Worm (Caenorhabditis elegans) whole organism, L3 larva: ENCODE data around the gene C53B7.3.

Experiments used
- R02D3.7 ChIP-seq: fragments of 150-350 bp; optimal IDR thresholded peaks from 2 replicates; lab custom pipeline; 2014; ENCODE audit warnings: missing biosample characterization, missing genetic modification characterization
- ZK546.5 ChIP-seq: sonication (generic microtip); optimal IDR thresholded peaks from 2 replicates; lab custom pipeline; 2017; ENCODE audit warnings: missing biosample characterization, missing genetic modification characterization
- aly-2 ChIP-seq: fragments of 150-350 bp; optimal IDR thresholded peaks from 2 replicates; lab custom pipeline; 2014; ENCODE audit warnings: missing biosample characterization, missing genetic modification characterization
- ama-1 ChIP-seq: fragments of 150-350 bp; optimal IDR thresholded peaks from 2 replicates; lab custom pipeline; 2018
- ceh-16 ChIP-seq: sonication (generic microtip); optimal IDR thresholded peaks from 2 replicates; lab custom pipeline; 2017; ENCODE audit warnings: missing biosample characterization, missing genetic modification characterization
- ceh-28 ChIP-seq: fragments of 150-350 bp; optimal IDR thresholded peaks from 2 replicates; lab custom pipeline; 2014; ENCODE audit warnings: missing biosample characterization, missing genetic modification reagents, missing genetic modification characterization
- ceh-82 ChIP-seq: fragments of 150-350 bp; optimal IDR thresholded peaks from 2 replicates; lab custom pipeline; 2014; ENCODE audit warnings: missing biosample characterization, missing genetic modification characterization
- ceh-9 ChIP-seq: sonication (generic microtip); optimal IDR thresholded peaks from 2 replicates; lab custom pipeline; 2018; ENCODE audit warnings: missing biosample characterization, missing genetic modification characterization
- daf-12 ChIP-seq: fragments of 150-350 bp; optimal IDR thresholded peaks from 2 replicates; lab custom pipeline; 2014; ENCODE audit warnings: missing biosample characterization, missing genetic modification reagents, missing genetic modification characterization
- egl-27 ChIP-seq: sonication (generic microtip); optimal IDR thresholded peaks from 4 replicates; lab custom pipeline; 2017; ENCODE audit warnings: missing biosample characterization, missing genetic modification reagents, missing genetic modification characterization
- elt-1 ChIP-seq: fragments of 150-350 bp; optimal IDR thresholded peaks from 2 replicates; lab custom pipeline; 2014; ENCODE audit warnings: missing biosample characterization, missing genetic modification characterization
- elt-2 ChIP-seq: sonication (generic microtip); optimal IDR thresholded peaks from 2 replicates; lab custom pipeline; 2016; ENCODE audit warnings: missing genetic modification reagents, mild to moderate bottlenecking, missing genetic modification characterization, missing compliant biosample characterization
- elt-3 ChIP-seq, 3 experiments: fragments of 150-350 bp in 1 of 3; sonication (generic microtip) in 2 of 3; optimal IDR thresholded peaks; 2 replicates in 2 of 3; 4 replicates in 1 of 3; lab custom pipeline; 2014 to 2017; ENCODE audit warnings: missing biosample characterization in 3 of 3, missing genetic modification characterization in 3 of 3
- eor-1 ChIP-seq, 2 experiments: fragments of 150-350 bp; optimal IDR thresholded peaks; 2 replicates each; lab custom pipeline; 2014 to 2018; ENCODE audit warnings: missing biosample characterization in 2 of 2, missing genetic modification characterization in 2 of 2
- fkh-2 ChIP-seq: fragments of 150-350 bp; optimal IDR thresholded peaks from 2 replicates; lab custom pipeline; 2014; ENCODE audit warnings: missing biosample characterization, missing genetic modification reagents, missing genetic modification characterization
- jun-1 ChIP-seq: fragments of 150-350 bp; optimal IDR thresholded peaks from 2 replicates; lab custom pipeline; 2014; ENCODE audit warnings: missing biosample characterization, missing genetic modification reagents, missing genetic modification characterization
- lin-15B ChIP-seq: fragments of 150-350 bp; optimal IDR thresholded peaks from 2 replicates; lab custom pipeline; 2014; ENCODE audit warnings: missing biosample characterization, missing genetic modification characterization
- lin-39 ChIP-seq: fragments of 150-350 bp; optimal IDR thresholded peaks from 2 replicates; lab custom pipeline; 2018; ENCODE audit warnings: missing biosample characterization, missing genetic modification reagents, missing genetic modification characterization
- lsy-12 ChIP-seq: sonication (generic microtip); optimal IDR thresholded peaks from 2 replicates; lab custom pipeline; 2016; ENCODE audit warnings: mild to moderate bottlenecking, missing genetic modification characterization, missing compliant biosample characterization
- nfya-1 ChIP-seq: sonication (generic microtip); optimal IDR thresholded peaks from 2 replicates; lab custom pipeline; 2017; ENCODE audit warnings: missing genetic modification characterization, mild to moderate bottlenecking, missing compliant biosample characterization, antibody characterized with exemption, moderate library complexity; ENCODE audit not compliant: insufficient read depth
- nhr-11 ChIP-seq: fragments of 150-350 bp; optimal IDR thresholded peaks from 2 replicates; lab custom pipeline; 2014; ENCODE audit warnings: missing biosample characterization, missing genetic modification characterization
- nhr-23 ChIP-seq: fragments of 150-350 bp; optimal IDR thresholded peaks from 2 replicates; lab custom pipeline; 2014; ENCODE audit warnings: missing biosample characterization, missing genetic modification reagents, missing genetic modification characterization
- nhr-237 ChIP-seq: fragments of 150-350 bp; optimal IDR thresholded peaks from 2 replicates; lab custom pipeline; 2014; ENCODE audit warnings: missing biosample characterization, missing genetic modification characterization
- nhr-25 ChIP-seq: sonication (generic microtip); optimal IDR thresholded peaks from 2 replicates; lab custom pipeline; 2017; ENCODE audit warnings: missing biosample characterization, missing genetic modification characterization
- nhr-28 ChIP-seq: fragments of 150-350 bp; optimal IDR thresholded peaks from 2 replicates; lab custom pipeline; 2014; ENCODE audit warnings: missing biosample characterization, missing genetic modification characterization
- nhr-77 ChIP-seq: fragments of 150-350 bp; optimal IDR thresholded peaks from 2 replicates; lab custom pipeline; 2014; ENCODE audit warnings: missing biosample characterization, missing genetic modification characterization
- pha-4 ChIP-seq: fragments of 150-350 bp; optimal IDR thresholded peaks from 2 replicates; lab custom pipeline; 2014; ENCODE audit warnings: missing biosample characterization, missing genetic modification reagents, missing genetic modification characterization
- pqm-1 ChIP-seq: fragments of 150-350 bp; optimal IDR thresholded peaks from 2 replicates; lab custom pipeline; 2017; ENCODE audit warnings: missing biosample characterization, missing genetic modification characterization, inconsistent platforms
- sea-2 ChIP-seq: fragments of 150-350 bp; sonication (generic microtip); optimal IDR thresholded peaks from 4 replicates; lab custom pipeline; 2014; ENCODE audit warnings: missing biosample characterization, missing genetic modification reagents, missing genetic modification characterization
- tbx-2 ChIP-seq: sonication (generic microtip); optimal IDR thresholded peaks from 2 replicates; lab custom pipeline; 2016; ENCODE audit warnings: mild to moderate bottlenecking, missing genetic modification characterization, missing compliant biosample characterization
- unc-39 ChIP-seq: sonication (generic microtip); optimal IDR thresholded peaks from 4 replicates; lab custom pipeline; 2017; ENCODE audit warnings: missing biosample characterization, missing genetic modification characterization
- unc-62 ChIP-seq: fragments of 150-350 bp; sonication (generic microtip); optimal IDR thresholded peaks from 4 replicates; lab custom pipeline; 2014; ENCODE audit warnings: missing biosample characterization, missing genetic modification reagents, missing genetic modification characterization
- zag-1 ChIP-seq: fragments of 150-350 bp; optimal IDR thresholded peaks from 2 replicates; lab custom pipeline; 2014; ENCODE audit warnings: missing biosample characterization, missing genetic modification characterization
- ztf-4 ChIP-seq: fragments of 150-350 bp; optimal IDR thresholded peaks from 2 replicates; lab custom pipeline; 2014; ENCODE audit warnings: missing biosample characterization, missing genetic modification characterization

C53B7.3 gene

ce11 chrX:6845934-6846333 is 1.4 kb downstream of the C53B7.3 start, which contains the start of gene C53B7.2:
C53B7.2 (plus strand) TSS chrX:6846234.
- TF ChIP-seq elt-1 (tag; lab: Kevin White, UChicago) (no peak), fkh-2 (tag; lab: Kevin White, UChicago) (no peak), zag-1 (no peak), unc-39 (tag; lab: Kevin White, UChicago) (no peak), ceh-16 (tag; lab: Kevin White, UChicago) (no peak), ceh-28 (no peak), ceh-82 (tag; lab: Kevin White, UChicago) (no peak), pha-4 (tag; lab: Kevin White, UChicago) (no peak)

- no peak for TF ChIP-seq lin-39 (tag; lab: Kevin White, UChicago)
- TF ChIP-seq aly-2 (tag; lab: Kevin White, UChicago): no peak
- no peak for TF ChIP-seq elt-3 (tag; optimal IDR thresholded peaks at IDR 0.05; lab: Kevin White, UChicago)
- TF ChIP-seq nhr-11: no peak
- TF ChIP-seq unc-39 (tag; lab: Kevin White, UChicago): no peak
- no peak for TF ChIP-seq unc-62 (GFP tag; lab: Kevin White, UChicago)
- TF ChIP-seq nhr-25 (tag; lab: Kevin White, UChicago): no peak
- TF ChIP-seq nhr-237 (tag; lab: Kevin White, UChicago): no peak
- no peak for TF ChIP-seq ZK546.5 (tag; lab: Kevin White, UChicago)
- TF ChIP-seq ama-1 (lab: Kevin White, UChicago): no peak
- TF ChIP-seq daf-12 (tag; lab: Kevin White, UChicago): no peak
- no peak for TF ChIP-seq nhr-77 (tag; lab: Kevin White, UChicago)
- TF ChIP-seq sea-2 (GFP tag; lab: Kevin White, UChicago): no peak
- no peak for TF ChIP-seq nhr-23 (tag; lab: Kevin White, UChicago)
- no peak for TF ChIP-seq eor-1 (tag; optimal IDR thresholded peaks at IDR 0.05; lab: Kevin White, UChicago)
Observed at ce11 chrX:6848596-6848995, 4.0 kb downstream of the C53B7.3 start.

DNA sequence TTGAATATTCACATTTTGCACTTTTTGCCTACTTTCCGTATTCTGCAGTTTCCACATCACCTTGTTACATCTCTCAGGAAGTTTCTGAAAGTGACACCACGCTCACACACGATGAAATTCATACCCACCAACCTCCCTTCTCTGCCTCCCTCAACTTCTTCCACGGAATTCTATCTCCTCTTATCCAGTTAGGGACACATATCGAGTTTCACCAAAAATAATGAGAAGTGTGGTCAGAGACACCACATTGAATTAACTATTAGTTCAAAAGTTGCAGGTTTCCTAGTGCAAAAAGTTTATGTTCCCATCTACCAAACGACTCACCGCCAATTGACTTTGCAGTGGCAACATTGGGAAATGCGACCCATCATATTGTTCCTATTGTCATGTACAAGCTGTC is 5.9 kb downstream of the C53B7.3 start:
- TF ChIP-seq zag-1 (no peak), nhr-77 (tag; lab: Kevin White, UChicago) (no peak), R02D3.7 (tag; lab: Kevin White, UChicago) (no peak), nhr-237 (tag; lab: Kevin White, UChicago) (no peak), eor-1 (tag; optimal IDR thresholded peaks at IDR 0.05; lab: Kevin White, UChicago) (no peak), nhr-23 (tag; lab: Kevin White, UChicago) (no peak), tbx-2 (no peak), ZK546.5 (tag; lab: Kevin White, UChicago) (no peak), ama-1 (lab: Kevin White, UChicago) (no peak), ceh-9 (tag; lab: Kevin White, UChicago) (no peak), nhr-25 (tag; lab: Kevin White, UChicago) (no peak), lin-39 (tag; lab: Kevin White, UChicago) (no peak), fkh-2 (tag; lab: Kevin White, UChicago) (no peak), unc-39 (tag; lab: Kevin White, UChicago) (no peak), pqm-1 (tag; lab: Kevin White, UChicago) (no peak), jun-1 (tag; lab: Kevin White, UChicago) (no peak), lsy-12 (tag; lab: Kevin White, UChicago) (no peak), elt-2 (tag; lab: Kevin White, UChicago) (no peak)

DNA sequence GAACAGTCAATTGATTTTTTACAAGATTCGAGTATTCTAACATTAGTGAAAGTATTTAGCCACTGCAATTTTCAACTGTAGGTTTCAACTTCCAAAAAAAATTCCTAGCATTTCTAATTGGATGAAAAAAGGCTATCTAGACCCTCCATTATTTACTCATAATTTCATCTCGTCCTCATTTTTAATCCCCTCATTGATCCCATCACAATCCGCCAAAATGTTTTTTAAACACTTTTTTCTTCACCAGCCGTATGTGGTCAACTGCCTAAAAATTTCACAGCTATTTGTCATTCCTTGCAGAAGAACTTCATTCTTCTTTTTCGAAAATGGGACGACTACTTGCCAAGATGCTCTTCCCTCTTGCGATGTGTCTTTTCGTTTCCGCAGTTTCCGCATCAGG is 8.8 kb downstream of the C53B7.3 start, which contains the start of gene rig-3:
rig-3 (plus strand) TSS at position 301 of the 400 bp plus-strand sequence.
- TF ChIP-seq nfya-1 (tag; lab: Kevin White, UChicago): no peak
- TF ChIP-seq lsy-12 (tag; lab: Kevin White, UChicago): no peak
- no peak for TF ChIP-seq nhr-237 (tag; lab: Kevin White, UChicago)
- no peak for TF ChIP-seq ZK546.5 (tag; lab: Kevin White, UChicago)
- TF ChIP-seq elt-1 (tag; lab: Kevin White, UChicago): no peak
- TF ChIP-seq nhr-25 (tag; lab: Kevin White, UChicago): no peak
- TF ChIP-seq elt-3 (tag; optimal IDR thresholded peaks at IDR 0.05; lab: Kevin White, UChicago): no peak
- TF ChIP-seq lin-15B (tag; lab: Kevin White, UChicago): no peak
- no peak for TF ChIP-seq nhr-77 (tag; lab: Kevin White, UChicago)
- no peak for TF ChIP-seq ztf-4 (tag; lab: Kevin White, UChicago)
- no peak for TF ChIP-seq tbx-2
- no peak for TF ChIP-seq nhr-28 (tag; lab: Kevin White, UChicago)
- no peak for TF ChIP-seq egl-27
- TF ChIP-seq, all 47 proteins: peak for 0
